Fruit fly (Drosophila melanogaster): ENCODE results near the gene Bin1.
A peak's percentile ranks its signal among the peaks of the same experiment; 100 is the strongest.

Bin1 gene

DNA sequence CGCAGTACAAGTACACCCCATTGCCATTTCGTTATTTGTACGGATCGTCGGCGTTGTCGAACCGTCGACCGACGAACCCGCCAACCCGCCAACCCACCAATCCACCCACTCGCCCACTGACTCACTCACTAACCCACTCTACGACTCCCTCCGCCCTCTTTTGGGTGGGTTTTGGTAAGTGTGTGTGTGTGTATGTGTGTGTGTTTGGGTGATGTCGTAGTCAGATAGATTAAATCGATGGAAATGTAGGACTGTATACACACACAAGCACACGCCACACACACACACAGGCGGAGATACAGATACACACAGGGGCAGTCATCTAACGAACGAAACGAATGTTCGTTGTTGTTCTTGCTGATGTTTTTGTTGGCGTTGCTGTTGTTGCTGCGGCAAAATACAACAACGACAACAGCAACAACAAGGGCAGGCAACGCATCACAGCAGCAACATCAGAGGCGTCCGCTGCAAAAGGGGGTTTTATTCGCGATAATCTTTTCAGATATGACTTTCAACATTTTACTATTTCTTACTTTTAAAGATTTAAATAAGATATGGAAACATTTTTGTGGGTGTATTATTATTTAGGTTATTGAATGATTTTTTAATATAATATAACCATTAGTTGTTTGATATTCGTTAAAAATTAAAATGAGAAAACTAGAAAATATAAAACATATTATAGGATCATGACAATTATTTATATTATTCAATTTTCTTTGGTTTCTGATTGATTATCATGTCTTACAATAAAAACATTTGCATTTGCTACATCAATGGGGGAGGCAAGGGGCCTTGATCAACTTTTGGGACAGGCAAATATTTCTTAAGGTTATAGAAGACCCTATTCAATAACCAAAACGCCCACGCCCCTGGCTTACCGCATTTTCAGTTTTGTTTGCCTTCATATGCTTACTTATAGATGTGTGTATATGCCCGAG, 32.3 kb upstream of the Bin1 start (continued):
- TF ChIP-seq CG17802 (tag; optimal IDR thresholded peaks at IDR 0.05) (no peak), CG12299 (tag; optimal IDR thresholded peaks at IDR 0.05) (peak; percentile 75), CG7357 (GFP tag; IDR thresholded peaks at IDR 0.05) (peak; percentile 73; the same call in 2 of the 3 replicates), bowl (GFP tag; IDR thresholded peaks at IDR 0.05) (no peak), CG16813 (GFP tag; IDR thresholded peaks at IDR 0.05; ENCODE audit: partially characterized antibody) (no peak), CG2120 (GFP tag; optimal IDR thresholded peaks at IDR 0.05) (peak; percentile 63), CG7928 (GFP tag; optimal IDR thresholded peaks at IDR 0.05) (peak; percentile 55), pan (optimal IDR thresholded peaks at IDR 0.05) (no peak), pan (GFP tag; optimal IDR thresholded peaks at IDR 0.05 in 1 of 2, IDR thresholded peaks at IDR 0.05 in 1 of 2) (peak in 1 of 2 experiments; percentile 72), fru (optimal IDR thresholded peaks at IDR 0.05) (no peak), CG9876 (GFP tag; optimal IDR thresholded peaks at IDR 0.05) (peak; percentile 32), eyg (GFP tag; optimal IDR thresholded peaks at IDR 0.05) (peak; percentile 9), tgo (GFP tag; IDR thresholded peaks at IDR 0.05) (peak; percentile 80), br (optimal IDR thresholded peaks at IDR 0.05) (no peak), Sin3A (optimal IDR thresholded peaks at IDR 0.05) (no peak), CG14667 (GFP tag; IDR thresholded peaks at IDR 0.05) (peak; percentile 79), lilli (GFP tag; optimal IDR thresholded peaks at IDR 0.05) (peak; percentile 49), E2f1 (GFP tag; IDR thresholded peaks at IDR 0.05) (peak; percentile 67; the same call in 1 of the 2 replicates), Spps (tag; optimal IDR thresholded peaks at IDR 0.05) (peak; percentile 87), pros (GFP tag; optimal IDR thresholded peaks at IDR 0.05) (peak; percentile 19), CG12219 (GFP tag; optimal IDR thresholded peaks at IDR 0.05) (peak; percentile 1), CG4360 (GFP tag; IDR thresholded peaks at IDR 0.05) (peak; percentile 99), ac (GFP tag; optimal IDR thresholded peaks at IDR 0.05) (peak; percentile 33), Stat92E (GFP tag; optimal IDR thresholded peaks at IDR 0.05) (peak in 1 of 3 experiments; percentile 73), CG13123 (GFP tag; optimal IDR thresholded peaks at IDR 0.05) (peak; percentile 73), CG12659 (GFP tag; optimal IDR thresholded peaks at IDR 0.05) (peak; percentile 96), ap (GFP tag; IDR thresholded peaks at IDR 0.05) (peak; percentile 64), trh (GFP tag; optimal IDR thresholded peaks at IDR 0.05) (peak; percentile 70), Doc3 (GFP tag; IDR thresholded peaks at IDR 0.05; ENCODE audit: partially characterized antibody) (no peak), shn (GFP tag; optimal IDR thresholded peaks at IDR 0.05) (no peak), pnt (GFP tag; optimal IDR thresholded peaks at IDR 0.05) (no peak), CG9609 (GFP tag; optimal IDR thresholded peaks at IDR 0.05) (peak; percentile 43), Dp (GFP tag; optimal IDR thresholded peaks at IDR 0.05) (no peak), gt (GFP tag; IDR thresholded peaks at IDR 0.05) (peak; percentile 54), CG11696 (GFP tag; IDR thresholded peaks at IDR 0.05) (peak; percentile 77), p53 (GFP tag; optimal IDR thresholded peaks at IDR 0.05) (no peak), CG6689 (GFP tag; IDR thresholded peaks at IDR 0.05) (peak; percentile 85), chinmo (GFP tag; IDR thresholded peaks at IDR 0.05; ENCODE audit: partially characterized antibody) (peak; percentile 97), chm (GFP tag; IDR thresholded peaks at IDR 0.05) (peak; percentile 31), Dref (GFP tag; IDR thresholded peaks at IDR 0.05) (peak; percentile 11; the same call in 1 of the 2 replicates), CG6272 (GFP tag; IDR thresholded peaks at IDR 0.05) (peak; percentile 83), zen (tag; optimal IDR thresholded peaks at IDR 0.05) (peak; percentile 82), CG10147 (GFP tag; optimal IDR thresholded peaks at IDR 0.05) (peak; percentile 95), Antp (GFP tag; optimal IDR thresholded peaks at IDR 0.05) (no peak), ranshi (GFP tag; IDR thresholded peaks at IDR 0.05) (peak; percentile 68; the same call in 1 of the 2 replicates), vvl (GFP tag; IDR thresholded peaks at IDR 0.05) (peak; percentile 37; the same call in 1 of the 2 replicates), CG3847 (GFP tag; IDR thresholded peaks at IDR 0.05) (peak; percentile 83), HmgD (GFP tag; optimal IDR thresholded peaks at IDR 0.05) (peak; percentile 28), repo (GFP tag; optimal IDR thresholded peaks at IDR 0.05) (no peak), CG31224 (GFP tag; IDR thresholded peaks at IDR 0.05) (peak; percentile 54)
